Worm (Caenorhabditis elegans): ENCODE measurements around the gene str-33.

- TF ChIP-seq ceh-40 (GFP tag; IDR thresholded peaks at IDR 0.05) (no peak), die-1 (tag; optimal IDR thresholded peaks at IDR 0.05) (no peak), lag-1 (GFP tag; IDR thresholded peaks at IDR 0.05) (no peak), lin-35 (GFP tag; optimal IDR thresholded peaks at IDR 0.05) (no peak), ztf-3 (GFP tag; optimal IDR thresholded peaks at IDR 0.05) (no peak), unc-62 (GFP tag; optimal IDR thresholded peaks at IDR 0.05) (no peak), him-1 (tag; optimal IDR thresholded peaks at IDR 0.05) (no peak), hlh-26 (GFP tag; conservative IDR thresholded peaks at IDR 0.05) (no peak), dpl-1 (GFP tag; optimal IDR thresholded peaks at IDR 0.05) (no peak), K12H6.12 (tag; optimal IDR thresholded peaks at IDR 0.05) (no peak)
Observed at ce11 chrV:2765052-2765451, 36.7 kb downstream of the str-33 start, which contains the start of gene dhs-14.
